Worm (Caenorhabditis elegans) whole organism, early embryonic: ENCODE measurements around the gene F58F12.4.

Source experiments
- aly-1 ChIP-seq: sonication (generic microtip); optimal IDR thresholded peaks from 2 replicates; lab custom pipeline; 2016; ENCODE audit warnings: missing genetic modification characterization, missing compliant biosample characterization
- ama-1 ChIP-seq: fragments of 150-350 bp; optimal IDR thresholded peaks from 2 replicates; lab custom pipeline; 2014
- ceh-36 ChIP-seq: sonication (generic microtip); optimal IDR thresholded peaks from 2 replicates; lab custom pipeline; 2016; ENCODE audit warnings: missing genetic modification characterization, inconsistent platforms, missing compliant biosample characterization
- ets-7 ChIP-seq: sonication (generic microtip); optimal IDR thresholded peaks from 2 replicates; lab custom pipeline; 2016; ENCODE audit warnings: missing genotype, missing genetic modification characterization, missing compliant biosample characterization
- flt-1 ChIP-seq: fragments of 200-800 bp; sonication (Bioruptor generic); IDR thresholded peaks from 2 replicates; pipeline ENCODE4 v1.3.6; 2022; ENCODE audit warnings: missing genetic modification characterization, missing compliant biosample characterization
- hnd-1 ChIP-seq: sonication (generic microtip); optimal IDR thresholded peaks from 2 replicates; lab custom pipeline; 2016; ENCODE audit warnings: missing genetic modification characterization, missing compliant biosample characterization
- pes-1 ChIP-seq: fragments of 200-800 bp; sonication (Bioruptor generic); IDR thresholded peaks from 2 replicates; pipeline ENCODE4 v1.3.6; 2022; ENCODE audit warnings: missing genetic modification reagents, missing genetic modification characterization, missing compliant biosample characterization
- tbx-11 ChIP-seq: fragments of 200-800 bp; sonication (Bioruptor generic); IDR thresholded peaks from 2 replicates; pipeline ENCODE4 v1.3.6; 2022; ENCODE audit warnings: missing genetic modification characterization, missing compliant biosample characterization
- tbx-37 ChIP-seq: fragments of 200-800 bp; sonication (Bioruptor generic); conservative IDR thresholded peaks from 2 replicates; pipeline ENCODE4 v1.3.6; 2022; ENCODE audit warnings: missing genetic modification reagents, missing genetic modification characterization, missing compliant biosample characterization
- tra-4 ChIP-seq: sonication (generic microtip); optimal IDR thresholded peaks from 2 replicates; lab custom pipeline; 2017; ENCODE audit warnings: missing genetic modification characterization, missing compliant biosample characterization

DNA sequence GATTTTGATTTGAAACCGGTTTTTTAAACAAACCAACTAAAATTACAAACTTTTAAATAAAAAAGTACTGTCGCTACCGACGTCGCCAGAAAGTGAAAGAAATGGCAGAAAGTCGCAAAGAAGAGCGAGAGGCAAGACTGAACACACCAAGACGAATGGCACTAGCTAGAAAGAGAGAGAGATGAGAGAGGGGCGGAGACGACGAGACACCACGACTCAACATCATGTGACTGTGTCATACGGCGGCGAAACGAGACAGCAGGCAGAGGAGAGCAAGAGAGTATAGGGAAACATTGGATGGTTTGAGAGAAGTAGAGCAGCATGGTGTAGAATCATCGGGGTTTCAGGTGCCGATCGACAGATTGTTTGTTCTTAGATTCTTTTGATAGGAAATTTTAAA is 38.2 kb upstream of the F58F12.4 start:
- TF ChIP-seq tbx-11 (GFP tag; lab: Robert Waterston, UW) (no peak), ama-1 (lab: Kevin White, UChicago) (no peak), pes-1 (GFP tag; lab: Robert Waterston, UW) (0 out of 2 replicates have a peak, but pooled peaks have one; percentile 8), ceh-36 (tag; lab: Kevin White, UChicago) (peak; percentile 35), hnd-1 (tag; lab: Kevin White, UChicago) (peak; percentile 6), ets-7 (no peak), aly-1 (peak; percentile 9), flt-1 (GFP tag; lab: Robert Waterston, UW) (0 out of 2 replicates have a peak, but pooled peaks have one; percentile 51), tbx-37 (GFP tag; lab: Robert Waterston, UW) (no peak), tra-4 (tag; lab: Kevin White, UChicago) (no peak)
